Worm (Caenorhabditis elegans) whole organism, young adult: ENCODE data around the gene srx-125.

Source experiments
- B0019.2 ChIP-seq: fragments of 200-800 bp; sonication (Bioruptor generic); conservative IDR thresholded peaks from 2 replicates; pipeline ENCODE4 v1.3.6; 2022; ENCODE audit warnings: missing genetic modification reagents, missing genetic modification characterization, missing compliant biosample characterization
- C06A6.2 ChIP-seq: fragments of 200-800 bp; sonication (Bioruptor generic); conservative IDR thresholded peaks from 2 replicates; pipeline ENCODE4 v1.3.6; 2022; ENCODE audit warnings: missing genetic modification characterization, missing compliant biosample characterization
- F23B12.7 ChIP-seq: sonication (generic microtip); optimal IDR thresholded peaks from 2 replicates; lab custom pipeline; 2017; ENCODE audit warnings: missing genetic modification characterization, mild to moderate bottlenecking, missing compliant biosample characterization, antibody characterized with exemption, moderate library complexity; ENCODE audit not compliant: insufficient read depth
- F37B4.10 ChIP-seq: fragments of 200-800 bp; sonication (Bioruptor generic); IDR thresholded peaks from 2 replicates; pipeline ENCODE4 v1.3.6; 2022; ENCODE audit warnings: missing genetic modification characterization, missing compliant biosample characterization
- F52B5.7 ChIP-seq: sonication (generic microtip); optimal IDR thresholded peaks from 2 replicates; lab custom pipeline; 2016; ENCODE audit warnings: mild to moderate bottlenecking, missing genetic modification characterization, missing compliant biosample characterization
- T26A5.8 ChIP-seq: sonication (generic microtip); optimal IDR thresholded peaks from 2 replicates; lab custom pipeline; 2016; ENCODE audit warnings: missing genetic modification characterization, missing compliant biosample characterization
- Y67H2A.10 ChIP-seq: fragments of 200-800 bp; sonication (Bioruptor generic); conservative IDR thresholded peaks from 2 replicates; pipeline ENCODE4 v1.3.6; 2022; ENCODE audit warnings: missing genetic modification reagents, missing genetic modification characterization, missing compliant biosample characterization
- akir-1 ChIP-seq: fragments of 200-800 bp; sonication (Bioruptor generic); optimal IDR thresholded peaks from 2 replicates; lab custom pipeline; 2018; ENCODE audit warnings: mild to moderate bottlenecking, missing genetic modification characterization, moderate library complexity, missing compliant biosample characterization
- cebp-1 ChIP-seq, 2 experiments: fragments of 200-800 bp in 1 of 2; sonication (Bioruptor generic) in 1 of 2; sonication (generic microtip) in 1 of 2; IDR thresholded peaks in 1 of 2; optimal IDR thresholded peaks in 1 of 2; 2 replicates each; pipeline versions ENCODE4 v1.3.6 to Lab custom; 2017 to 2022; ENCODE audit warnings: missing compliant biosample characterization in 2 of 2, missing genetic modification characterization in 2 of 2, mild to moderate bottlenecking in 1 of 2, missing genetic modification reagents in 1 of 2, moderate library complexity in 1 of 2
- cebp-2 ChIP-seq: fragments of 200-800 bp; sonication (Bioruptor generic); IDR thresholded peaks from 2 replicates; pipeline ENCODE4 v1.3.6; 2022; ENCODE audit warnings: missing genetic modification characterization, missing compliant biosample characterization
- ceh-40 ChIP-seq: fragments of 200-800 bp; sonication (Bioruptor generic); IDR thresholded peaks from 2 replicates; pipeline ENCODE4 v1.3.6; 2022; ENCODE audit warnings: missing genetic modification characterization, missing compliant biosample characterization
- ceh-91 ChIP-seq: fragments of 200-800 bp; sonication (Bioruptor generic); IDR thresholded peaks from 2 replicates; pipeline ENCODE4 v1.3.6; 2022; ENCODE audit warnings: missing genetic modification reagents, missing genetic modification characterization, missing compliant biosample characterization
- chd-7 ChIP-seq: sonication (generic microtip); optimal IDR thresholded peaks from 2 replicates; lab custom pipeline; 2016; ENCODE audit warnings: mild to moderate bottlenecking, missing genetic modification characterization, moderate library complexity, missing compliant biosample characterization
- dox-1 ChIP-seq: fragments of 200-800 bp; sonication (Bioruptor generic); IDR thresholded peaks from 2 replicates; pipeline ENCODE4 v1.3.6; 2022; ENCODE audit warnings: missing genetic modification reagents, missing genetic modification characterization, missing compliant biosample characterization
- dpl-1 ChIP-seq: fragments of 150-350 bp; optimal IDR thresholded peaks from 2 replicates; lab custom pipeline; 2014; ENCODE audit warnings: missing biosample characterization, missing genetic modification reagents, missing genetic modification characterization
- efl-1 ChIP-seq: fragments of 150-350 bp; optimal IDR thresholded peaks from 2 replicates; lab custom pipeline; 2014; ENCODE audit warnings: missing biosample characterization, missing genetic modification reagents, missing genetic modification characterization
- egl-18 ChIP-seq: fragments of 200-800 bp; sonication (Bioruptor generic); IDR thresholded peaks from 2 replicates; pipeline ENCODE4 v1.3.6; 2022; ENCODE audit warnings: missing genetic modification reagents, missing genetic modification characterization, missing compliant biosample characterization
- egrh-3 ChIP-seq: fragments of 200-800 bp; sonication (Bioruptor generic); IDR thresholded peaks from 2 replicates; pipeline ENCODE4 v1.3.6; 2022; ENCODE audit warnings: missing genetic modification reagents, missing genetic modification characterization, missing compliant biosample characterization
- ets-4 ChIP-seq: fragments of 200-800 bp; sonication (Bioruptor generic); optimal IDR thresholded peaks from 2 replicates; lab custom pipeline; 2018; ENCODE audit warnings: mild to moderate bottlenecking, missing genetic modification characterization, missing compliant biosample characterization
- hlh-12 ChIP-seq: sonication (generic microtip); optimal IDR thresholded peaks from 2 replicates; lab custom pipeline; 2016; ENCODE audit warnings: missing genetic modification characterization, missing compliant biosample characterization
- hlh-26 ChIP-seq: fragments of 200-800 bp; sonication (Bioruptor generic); conservative IDR thresholded peaks from 2 replicates; pipeline ENCODE4 v1.3.6; 2022; ENCODE audit warnings: missing genetic modification reagents, missing genetic modification characterization, missing compliant biosample characterization
- hrde-1 ChIP-seq: sonication (generic microtip); optimal IDR thresholded peaks from 2 replicates; lab custom pipeline; 2016; ENCODE audit warnings: missing genetic modification characterization, mild to moderate bottlenecking, missing compliant biosample characterization, moderate library complexity, missing genotype, missing genetic modification reagents, borderline replicate concordance
- lin-35 ChIP-seq, 3 experiments: fragments of 150-350 bp in 2 of 3; sonication (generic microtip) in 1 of 3; optimal IDR thresholded peaks; 2 replicates each; lab custom pipeline; 2014 to 2018; ENCODE audit warnings: missing biosample characterization in 3 of 3, missing genetic modification characterization in 3 of 3, missing genetic modification reagents in 3 of 3
- lsl-1 ChIP-seq: fragments of 200-800 bp; sonication (Bioruptor generic); optimal IDR thresholded peaks from 2 replicates; lab custom pipeline; 2018; ENCODE audit warnings: mild to moderate bottlenecking, missing genetic modification characterization, moderate library complexity, missing compliant biosample characterization
- lsy-27 ChIP-seq: sonication (generic microtip); optimal IDR thresholded peaks from 2 replicates; lab custom pipeline; 2017; ENCODE audit warnings: missing genetic modification characterization, mild to moderate bottlenecking, missing compliant biosample characterization, antibody characterized with exemption, missing genotype, borderline replicate concordance; ENCODE audit not compliant: insufficient read depth
- madf-6 ChIP-seq: fragments of 200-800 bp; sonication (Bioruptor generic); IDR thresholded peaks from 2 replicates; pipeline ENCODE4 v1.3.6; 2022; ENCODE audit warnings: missing genetic modification reagents, missing genetic modification characterization, missing compliant biosample characterization
- madf-8 ChIP-seq: fragments of 200-800 bp; sonication (Bioruptor generic); conservative IDR thresholded peaks from 2 replicates; pipeline ENCODE4 v1.3.6; 2022; ENCODE audit warnings: missing genetic modification reagents, missing genetic modification characterization, missing compliant biosample characterization
- mcd-1 ChIP-seq: fragments of 200-800 bp; sonication (Bioruptor generic); IDR thresholded peaks from 2 replicates; pipeline ENCODE4 v1.3.6; 2022; ENCODE audit warnings: missing genetic modification reagents, missing genetic modification characterization, missing compliant biosample characterization
- mel-28 ChIP-seq: sonication (generic microtip); optimal IDR thresholded peaks from 2 replicates; lab custom pipeline; 2016; ENCODE audit warnings: borderline replicate concordance, mild to moderate bottlenecking, missing genetic modification characterization, missing compliant biosample characterization
- nfya-1 ChIP-seq: sonication (generic microtip); optimal IDR thresholded peaks from 2 replicates; lab custom pipeline; 2017; ENCODE audit warnings: antibody characterized with exemption, missing compliant biosample characterization, missing genetic modification characterization, borderline replicate concordance; ENCODE audit not compliant: insufficient read depth
- nfya-2 ChIP-seq: fragments of 200-800 bp; sonication (Bioruptor generic); IDR thresholded peaks from 2 replicates; pipeline ENCODE4 v1.3.6; 2022; ENCODE audit warnings: missing genetic modification reagents, missing genetic modification characterization, missing compliant biosample characterization
- snpc-1.3 ChIP-seq: sonication (generic microtip); optimal IDR thresholded peaks from 2 replicates; lab custom pipeline; 2017; ENCODE audit warnings: missing genetic modification characterization, mild to moderate bottlenecking, missing compliant biosample characterization, antibody characterized with exemption, moderate library complexity, missing genotype, missing genetic modification reagents; ENCODE audit not compliant: insufficient read depth
- tbp1 ChIP-seq: fragments of 200-800 bp; sonication (Bioruptor generic); optimal IDR thresholded peaks from 2 replicates; lab custom pipeline; 2018; ENCODE audit warnings: mild to moderate bottlenecking, missing genetic modification characterization, missing compliant biosample characterization
- xnd-1 ChIP-seq: sonication (generic microtip); optimal IDR thresholded peaks from 2 replicates; lab custom pipeline; 2016; ENCODE audit warnings: missing genotype, missing genetic modification reagents, missing genetic modification characterization, missing compliant biosample characterization
- ztf-25 ChIP-seq: fragments of 200-800 bp; sonication (Bioruptor generic); IDR thresholded peaks from 2 replicates; pipeline ENCODE4 v1.3.6; 2022; ENCODE audit warnings: missing genetic modification reagents, missing genetic modification characterization, missing compliant biosample characterization
- ztf-28 ChIP-seq: fragments of 200-800 bp; sonication (Bioruptor generic); IDR thresholded peaks from 2 replicates; pipeline ENCODE4 v1.3.6; 2022; ENCODE audit warnings: missing genetic modification reagents, missing genetic modification characterization, missing compliant biosample characterization
- ztf-6 ChIP-seq: fragments of 200-800 bp; sonication (Bioruptor generic); IDR thresholded peaks from 2 replicates; pipeline ENCODE4 v1.3.6; 2022; ENCODE audit warnings: missing genetic modification reagents, missing genetic modification characterization, missing compliant biosample characterization

The srx-125 gene

ce11 chrV:13409089-13409488, 42.0 kb downstream of the srx-125 start (continued):
- TF ChIP-seq lsl-1 (peak; percentile 20), F52B5.7 (tag; lab: Kevin White, UChicago) (no peak), akir-1 (GFP tag; lab: Kevin White, UChicago) (no peak), cebp-1 (GFP tag; IDR thresholded peaks at IDR 0.05; lab: Robert Waterston, UW) (no peak), cebp-1 (tag; optimal IDR thresholded peaks at IDR 0.05; lab: Kevin White, UChicago) (no peak), mel-28 (no peak), ceh-40 (GFP tag; lab: Robert Waterston, UW) (no peak), Y67H2A.10 (no peak), madf-8 (GFP tag; lab: Robert Waterston, UW) (peak; percentile 41; the same call in 1 of the 2 replicates), B0019.2 (GFP tag; lab: Robert Waterston, UW) (no peak), ztf-6 (GFP tag; lab: Robert Waterston, UW) (no peak), hlh-26 (no peak), mcd-1 (GFP tag; lab: Robert Waterston, UW) (no peak; the same call in 1 of the 2 replicates), nfya-2 (no peak), cebp-2 (no peak), lin-35 (GFP tag; optimal IDR thresholded peaks at IDR 0.05; lab: Kevin White, UChicago) (peak in 2 of 3 experiments; percentile 5 to 67), chd-7 (tag; lab: Kevin White, UChicago) (no peak), ceh-91 (GFP tag; lab: Robert Waterston, UW) (peak; percentile 37; the same call in 1 of the 2 replicates), hrde-1 (tag; lab: Kevin White, UChicago) (no peak), dox-1 (GFP tag; lab: Robert Waterston, UW) (no peak), F37B4.10 (no peak), dpl-1 (peak; percentile 26), egrh-3 (GFP tag; lab: Robert Waterston, UW) (no peak), F23B12.7 (tag; lab: Kevin White, UChicago) (no peak), egl-18 (GFP tag; lab: Robert Waterston, UW) (no peak), snpc-1.3 (no peak), nfya-1 (no peak), lsy-27 (no peak), xnd-1 (tag; lab: Kevin White, UChicago) (peak; percentile 35), hlh-12 (tag; lab: Kevin White, UChicago) (no peak), T26A5.8 (tag; lab: Kevin White, UChicago) (no peak), C06A6.2 (GFP tag; lab: Robert Waterston, UW) (no peak), ets-4 (GFP tag; lab: Kevin White, UChicago) (no peak)

- TF ChIP-seq ztf-28 (0 out of 2 replicates have a peak, but pooled peaks have one; percentile 37), efl-1 (GFP tag; lab: Kevin White, UChicago) (no peak), tbp1 (GFP tag; lab: Kevin White, UChicago) (no peak), madf-6 (GFP tag; lab: Robert Waterston, UW) (no peak), ztf-25 (GFP tag; lab: Robert Waterston, UW) (no peak)
Measured at ce11 chrV:13410688-13411087, 43.6 kb downstream of the srx-125 start, which contains the start of gene F53F1.4. TSS of gene F53F1.4 (plus strand) at chrV:13411077.
